Worm (Caenorhabditis elegans): ENCODE data around the gene nlp-20.

nlp-20 gene

DNA sequence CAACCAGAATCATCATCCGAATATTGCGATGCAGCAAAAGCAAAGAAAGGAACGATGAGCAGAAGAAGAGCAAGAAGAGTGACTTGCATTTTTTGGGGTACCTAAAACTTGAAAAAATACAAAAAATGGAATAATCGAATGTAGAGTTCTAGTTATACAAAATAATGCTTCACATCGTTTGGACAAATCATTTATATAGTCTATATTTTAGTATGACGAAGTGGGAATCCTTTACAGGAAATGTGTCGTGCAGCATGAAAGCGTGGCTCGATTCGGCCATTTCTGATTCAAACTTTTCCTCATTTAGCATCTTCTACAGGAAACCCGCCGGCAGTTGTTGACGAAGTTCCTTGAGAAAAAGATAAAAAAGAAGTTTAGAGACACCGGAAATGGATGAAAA lies at the start of gene nlp-20:
Gene nlp-20, minus strand, starts transcription at position 101 of the 400 bp plus-strand sequence.
- TF ChIP-seq lim-6 (tag; optimal IDR thresholded peaks at IDR 0.05): no peak
- TF ChIP-seq hlh-30 (tag; optimal IDR thresholded peaks at IDR 0.05; ENCODE audit: insufficient read depth): no peak
- TF ChIP-seq pax-1 (tag; optimal IDR thresholded peaks at IDR 0.05): no peak

DNA sequence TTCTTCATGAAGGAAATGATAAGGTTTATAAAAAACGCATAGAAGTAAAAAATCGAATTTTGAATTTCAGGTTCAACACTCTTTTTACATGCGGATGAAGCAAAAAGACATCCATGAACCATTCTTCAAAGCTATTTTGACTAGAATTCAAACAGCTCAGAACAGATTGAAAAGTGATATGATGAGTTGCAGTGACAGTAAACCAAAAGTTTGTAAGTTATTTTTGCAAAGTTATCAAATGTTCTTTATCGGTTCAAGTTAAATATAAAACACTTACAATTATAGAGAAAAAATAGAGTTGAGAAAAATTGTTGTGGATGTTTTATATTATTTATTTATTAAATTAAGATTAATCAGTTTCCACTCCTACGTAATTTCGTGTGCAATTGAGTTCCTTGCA lies 49.6 kb upstream of the nlp-20 start:
- no peak for TF ChIP-seq nhr-11 (tag; optimal IDR thresholded peaks at IDR 0.05)
- TF ChIP-seq pqm-1 (tag; optimal IDR thresholded peaks at IDR 0.05): no peak
- no peak for TF ChIP-seq tbx-7 (tag; optimal IDR thresholded peaks at IDR 0.05)
- TF ChIP-seq lim-6 (tag; optimal IDR thresholded peaks at IDR 0.05): no peak
- TF ChIP-seq dve-1 (tag; optimal IDR thresholded peaks at IDR 0.05): no peak
- TF ChIP-seq pros-1 (tag; optimal IDR thresholded peaks at IDR 0.05): no peak
- TF ChIP-seq pha-4 (tag; optimal IDR thresholded peaks at IDR 0.05): no peak
- no peak for TF ChIP-seq madf-2 (tag; optimal IDR thresholded peaks at IDR 0.05)
- no peak for TF ChIP-seq ceh-48 (tag; optimal IDR thresholded peaks at IDR 0.05)
- TF ChIP-seq F13H6.1 (tag; optimal IDR thresholded peaks at IDR 0.05): no peak
- TF ChIP-seq unc-42 (tag; optimal IDR thresholded peaks at IDR 0.05): no peak
- TF ChIP-seq ceh-19 (GFP tag; optimal IDR thresholded peaks at IDR 0.05): no peak
- no peak for TF ChIP-seq pat-9 (tag; optimal IDR thresholded peaks at IDR 0.05)
- TF ChIP-seq ets-4 (tag; optimal IDR thresholded peaks at IDR 0.05): no peak
- TF ChIP-seq T23F11.4 (GFP tag; optimal IDR thresholded peaks at IDR 0.05): no peak
- no peak for TF ChIP-seq ahr-1 (tag; optimal IDR thresholded peaks at IDR 0.05)
- TF ChIP-seq ceh-2 (tag; optimal IDR thresholded peaks at IDR 0.05): no peak
- TF ChIP-seq elt-2 (tag; optimal IDR thresholded peaks at IDR 0.05): no peak

DNA sequence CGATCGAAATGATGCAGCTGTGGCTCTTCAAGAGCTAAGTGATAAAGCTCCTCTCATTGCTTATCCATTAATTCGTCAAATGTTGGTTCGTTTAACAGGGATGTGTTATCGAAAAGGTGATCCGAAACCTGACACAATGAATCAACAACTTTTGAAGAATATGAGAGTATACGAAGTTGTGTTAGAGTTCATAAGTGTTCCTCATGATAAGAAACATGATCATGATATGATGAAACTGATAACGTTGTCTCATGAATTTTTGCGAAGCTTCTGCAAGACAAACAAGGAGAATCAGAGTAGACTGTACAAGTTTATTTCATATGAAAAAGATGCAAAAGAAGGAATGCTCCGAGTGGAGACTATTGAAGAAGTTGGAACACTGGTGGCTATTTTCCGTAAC lies 46.5 kb upstream of the nlp-20 start:
- TF ChIP-seq elt-2 (tag; optimal IDR thresholded peaks at IDR 0.05): no peak
- no peak for TF ChIP-seq K09A11.1 (tag; optimal IDR thresholded peaks at IDR 0.05; ENCODE audit: insufficient read depth)
- no peak for TF ChIP-seq C08G9.2 (tag; optimal IDR thresholded peaks at IDR 0.05)
- TF ChIP-seq lin-11 (tag; optimal IDR thresholded peaks at IDR 0.05): no peak
- no peak for TF ChIP-seq ttx-3 (tag; optimal IDR thresholded peaks at IDR 0.05)
- no peak for TF ChIP-seq nhr-232 (tag; optimal IDR thresholded peaks at IDR 0.05)
- no peak for TF ChIP-seq ahr-1 (tag; optimal IDR thresholded peaks at IDR 0.05)
- no peak for TF ChIP-seq fkh-10 (GFP tag; optimal IDR thresholded peaks at IDR 0.05)
- no peak for TF ChIP-seq pha-2 (tag; optimal IDR thresholded peaks at IDR 0.05)
- no peak for TF ChIP-seq ceh-48 (tag; optimal IDR thresholded peaks at IDR 0.05)
- TF ChIP-seq nfya-1 (tag; optimal IDR thresholded peaks at IDR 0.05): no peak
- TF ChIP-seq ceh-6 (GFP tag; optimal IDR thresholded peaks at IDR 0.05): no peak
- no peak for TF ChIP-seq hlh-8 (tag; optimal IDR thresholded peaks at IDR 0.05)
- TF ChIP-seq tbx-7 (tag; optimal IDR thresholded peaks at IDR 0.05): no peak
- no peak for TF ChIP-seq ceh-34 (tag; optimal IDR thresholded peaks at IDR 0.05)
- no peak for TF ChIP-seq unc-42 (tag; optimal IDR thresholded peaks at IDR 0.05)

DNA sequence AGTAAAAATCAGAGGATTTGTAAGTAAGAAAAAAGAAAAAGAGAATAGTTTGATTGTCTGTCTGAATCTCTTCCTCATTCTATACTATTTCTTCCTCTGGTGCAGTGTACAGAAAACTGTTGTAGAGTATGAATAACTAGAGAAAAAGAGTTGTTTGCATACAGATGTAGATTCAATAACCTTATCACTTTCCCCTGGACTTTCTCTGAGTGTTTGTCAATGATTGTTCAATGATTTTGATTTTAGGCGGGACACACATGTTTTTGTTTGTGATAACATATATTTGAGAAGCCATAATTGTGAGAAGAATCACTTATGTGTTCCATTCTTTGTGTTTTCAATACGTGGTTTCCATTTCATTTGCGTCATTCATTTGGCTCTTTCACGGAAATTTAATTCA lies 36.2 kb upstream of the nlp-20 start:
- TF ChIP-seq elt-4 (tag; optimal IDR thresholded peaks at IDR 0.05) (no peak), elt-2 (tag; optimal IDR thresholded peaks at IDR 0.05) (peak; percentile 60), ceh-9 (tag; optimal IDR thresholded peaks at IDR 0.05) (no peak), K02D7.2 (tag; optimal IDR thresholded peaks at IDR 0.05) (no peak)

DNA sequence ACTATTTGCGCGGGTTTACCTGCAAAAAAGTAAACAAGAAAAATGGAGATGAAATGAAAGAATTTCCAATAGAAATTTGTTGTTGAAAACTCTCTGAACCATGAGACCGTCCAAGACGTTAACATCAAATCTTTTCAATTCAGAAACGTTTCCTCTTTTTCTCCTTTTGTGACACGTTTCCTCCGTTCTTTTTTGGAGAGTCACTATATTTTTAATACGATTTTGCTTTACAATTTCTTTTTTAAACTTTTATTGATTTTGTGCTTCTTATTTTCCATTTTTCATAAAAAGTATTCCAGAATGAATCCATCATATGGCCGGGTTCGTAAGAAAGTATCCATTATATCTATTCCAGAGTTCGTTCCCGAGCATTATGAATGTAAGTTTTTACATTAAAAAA lies 32.0 kb upstream of the nlp-20 start, which contains the start of gene itr-1:
Gene itr-1, plus strand, starts transcription at position 301 of the 400 bp plus-strand sequence.
- TF ChIP-seq ahr-1 (tag; optimal IDR thresholded peaks at IDR 0.05) (no peak), pha-2 (tag; optimal IDR thresholded peaks at IDR 0.05) (no peak), pha-4 (tag; optimal IDR thresholded peaks at IDR 0.05) (no peak), ceh-31 (tag; optimal IDR thresholded peaks at IDR 0.05) (no peak), ama-1 (optimal IDR thresholded peaks at IDR 0.05) (no peak), tbx-2 (tag; optimal IDR thresholded peaks at IDR 0.05) (no peak), ceh-48 (tag; optimal IDR thresholded peaks at IDR 0.05) (no peak), pqm-1 (tag; optimal IDR thresholded peaks at IDR 0.05) (no peak), ztf-16 (tag; optimal IDR thresholded peaks at IDR 0.05) (no peak)
